Worm (Caenorhabditis elegans): Measurements from ENCODE around the gene ZK1248.15.
A peak's percentile ranks its signal among the peaks of the same experiment; 100 is the strongest.

DNA sequence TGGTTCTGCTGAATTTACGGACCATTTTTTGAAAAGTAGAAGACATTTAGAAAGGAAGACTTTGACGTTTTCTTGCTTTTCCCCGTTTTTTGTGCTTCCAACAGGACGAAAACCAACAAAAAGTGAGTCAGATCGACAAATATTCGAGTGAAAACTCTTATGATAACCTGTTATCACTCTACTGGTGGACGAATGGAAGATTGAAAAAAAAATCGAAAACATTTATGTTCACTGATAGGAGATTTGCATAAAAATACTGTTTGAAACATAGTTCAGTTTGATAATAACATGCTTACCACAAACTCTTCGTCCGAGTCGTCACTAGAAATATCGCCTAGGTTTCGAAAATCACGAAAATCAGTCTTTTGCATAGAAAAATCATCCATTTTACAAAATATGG, 34.1 kb upstream of the ZK1248.15 start:
- TF ChIP-seq unc-62 (GFP tag; optimal IDR thresholded peaks at IDR 0.05) (no peak), skn-1 (tag; optimal IDR thresholded peaks at IDR 0.05) (no peak), snpc-4 (tag; optimal IDR thresholded peaks at IDR 0.05) (no peak), blmp-1 (tag; optimal IDR thresholded peaks at IDR 0.05; ENCODE audit: insufficient read depth) (no peak), mdl-1 (tag; optimal IDR thresholded peaks at IDR 0.05) (no peak), nhr-6 (tag; optimal IDR thresholded peaks at IDR 0.05) (no peak), fos-1 (tag; optimal IDR thresholded peaks at IDR 0.05) (peak; percentile 53), lin-13 (GFP tag; optimal IDR thresholded peaks at IDR 0.05) (no peak), nhr-21 (tag; optimal IDR thresholded peaks at IDR 0.05) (no peak), ztf-11 (tag; optimal IDR thresholded peaks at IDR 0.05) (no peak), nhr-77 (tag; optimal IDR thresholded peaks at IDR 0.05) (no peak), nhr-237 (tag; optimal IDR thresholded peaks at IDR 0.05) (no peak)
